Fruit fly (Drosophila melanogaster) whole organism, wandering third instar larva: ENCODE data around the gene CG14130.

Experiments used
- Abd-B ChIP-seq: fragments of >200 bp; optimal IDR thresholded peaks from 2 replicates; lab custom pipeline; 2017; ENCODE audit warnings: missing biosample characterization, missing genetic modification characterization
- CG32264 ChIP-seq: fragments of 200-800 bp; sonication (Bioruptor generic); optimal IDR thresholded peaks from 2 replicates; lab custom pipeline; 2016; ENCODE audit warnings: missing biosample characterization, missing genetic modification characterization
- CG9705 ChIP-seq: fragments of 200-800 bp; sonication (Bioruptor generic); optimal IDR thresholded peaks from 2 replicates; lab custom pipeline; 2018; ENCODE audit warnings: missing biosample characterization, mild to moderate bottlenecking, missing genetic modification characterization
- CrebA ChIP-seq: fragments of 200-800 bp; sonication (Bioruptor generic); optimal IDR thresholded peaks from 2 replicates; lab custom pipeline; 2016; ENCODE audit warnings: missing biosample characterization, mild to moderate bottlenecking, missing genetic modification characterization, borderline replicate concordance
- Dif ChIP-seq: fragments of 200-275, 200-300 bp; sonication (Bioruptor generic); optimal IDR thresholded peaks from 2 replicates; lab custom pipeline; 2018; ENCODE audit warnings: missing biosample characterization, missing genetic modification characterization; ENCODE audit not compliant: partially characterized antibody
- GATAd ChIP-seq: sonication (Bioruptor generic); optimal IDR thresholded peaks from 2 replicates; lab custom pipeline; 2016; ENCODE audit warnings: missing biosample characterization, missing genetic modification characterization
- Hnf4 ChIP-seq: fragments of 200-800 bp; sonication (Bioruptor generic); optimal IDR thresholded peaks from 2 replicates; lab custom pipeline; 2016; ENCODE audit warnings: missing biosample characterization, mild to moderate bottlenecking, missing genetic modification characterization
- Hr78 ChIP-seq: fragments of >200 bp; optimal IDR thresholded peaks from 2 replicates; lab custom pipeline; 2017; ENCODE audit warnings: missing biosample characterization, missing genetic modification characterization
- Hr83 ChIP-seq: fragments of 200-300 bp; sonication (Bioruptor generic); optimal IDR thresholded peaks from 2 replicates; lab custom pipeline; 2016; ENCODE audit warnings: missing biosample characterization, mild to moderate bottlenecking, missing genetic modification characterization, moderate library complexity; ENCODE audit not compliant: poor library complexity, severe bottlenecking
- Jra ChIP-seq: sonication (Bioruptor generic); optimal IDR thresholded peaks from 2 replicates; lab custom pipeline; 2016; ENCODE audit warnings: missing biosample characterization, missing genetic modification characterization
- Mio ChIP-seq: sonication (Bioruptor generic); optimal IDR thresholded peaks from 2 replicates; lab custom pipeline; 2016; ENCODE audit warnings: missing biosample characterization, missing genetic modification characterization
- Myc ChIP-seq: fragments of >200 bp; optimal IDR thresholded peaks from 2 replicates; lab custom pipeline; 2017
- N ChIP-seq: fragments of >200 bp; optimal IDR thresholded peaks from 2 replicates; lab custom pipeline; 2018; ENCODE audit warnings: missing biosample characterization, missing external identifiers, missing genetic modification characterization
- OdsH ChIP-seq: fragments of 200-800 bp; sonication (Bioruptor generic); optimal IDR thresholded peaks from 2 replicates; lab custom pipeline; 2016; ENCODE audit warnings: missing biosample characterization, mild to moderate bottlenecking, missing genetic modification characterization
- Sp1 ChIP-seq: fragments of 200-800 bp; sonication (Bioruptor generic); optimal IDR thresholded peaks from 3 replicates; lab custom pipeline; 2019; ENCODE audit warnings: missing biosample characterization, mild to moderate bottlenecking, missing genetic modification characterization, moderate library complexity
- br ChIP-seq: fragments of 200-800 bp; sonication (Bioruptor generic); optimal IDR thresholded peaks from 2 replicates; lab custom pipeline; 2016; ENCODE audit warnings: missing biosample characterization, missing genetic modification characterization
- brk ChIP-seq: fragments of 200-800 bp; sonication (Bioruptor generic); optimal IDR thresholded peaks from 2 replicates; lab custom pipeline; 2016; ENCODE audit warnings: missing biosample characterization, mild to moderate bottlenecking, missing genetic modification characterization
- dl ChIP-seq, 2 experiments: fragments of 175-275, 200-275 bp in 1 of 2; fragments of 200-275 bp in 1 of 2; sonication (Bioruptor generic); optimal IDR thresholded peaks; lab custom pipeline; 2018; ENCODE audit warnings: mild to moderate bottlenecking in 2 of 2, missing biosample characterization in 2 of 2, missing genetic modification characterization in 2 of 2, moderate library complexity in 2 of 2; ENCODE audit not compliant: partially characterized antibody in 2 of 2, insufficient read depth in 1 of 2
- ey ChIP-seq: fragments of 200-800 bp; sonication (Bioruptor generic); optimal IDR thresholded peaks from 2 replicates; lab custom pipeline; 2016; ENCODE audit warnings: missing biosample characterization, missing genetic modification characterization
- foxo ChIP-seq, 2 experiments: fragments of 200-800 bp; sonication (Bioruptor generic); optimal IDR thresholded peaks; 2 replicates in 1 of 2; 3 replicates in 1 of 2; lab custom pipeline; 2016 to 2017; ENCODE audit warnings: missing biosample characterization in 2 of 2, missing genetic modification characterization in 2 of 2
- fru ChIP-seq: fragments of 200-800 bp; sonication (Bioruptor generic); optimal IDR thresholded peaks from 3 replicates; lab custom pipeline; 2016; ENCODE audit warnings: missing biosample characterization, mild to moderate bottlenecking, missing genetic modification characterization
- h ChIP-seq: fragments of 200-800 bp; sonication (Bioruptor generic); optimal IDR thresholded peaks from 3 replicates; lab custom pipeline; 2016; ENCODE audit warnings: missing biosample characterization, mild to moderate bottlenecking, missing genetic modification characterization
- jim ChIP-seq: fragments of 175-275, 200-325 bp; sonication (Bioruptor generic); optimal IDR thresholded peaks from 2 replicates; lab custom pipeline; 2016; ENCODE audit warnings: missing biosample characterization, mild to moderate bottlenecking, missing genetic modification characterization
- lola ChIP-seq: fragments of >200 bp; optimal IDR thresholded peaks from 2 replicates; lab custom pipeline; 2017; ENCODE audit warnings: missing biosample characterization, missing genetic modification characterization
- pan ChIP-seq: fragments of >200 bp; optimal IDR thresholded peaks from 2 replicates; lab custom pipeline; 2017
- rgr ChIP-seq: fragments of 200-800 bp; sonication (Bioruptor generic); optimal IDR thresholded peaks from 3 replicates; lab custom pipeline; 2016; ENCODE audit warnings: missing biosample characterization, mild to moderate bottlenecking, missing genetic modification characterization
- sage ChIP-seq: fragments of 200-800 bp; sonication (Bioruptor generic); optimal IDR thresholded peaks from 2 replicates; lab custom pipeline; 2016; ENCODE audit warnings: missing biosample characterization, mild to moderate bottlenecking, missing genetic modification characterization
- sv ChIP-seq: fragments of 200-800 bp; sonication (Bioruptor generic); optimal IDR thresholded peaks from 3 replicates; lab custom pipeline; 2016; ENCODE audit warnings: missing biosample characterization, missing genetic modification characterization
- tai ChIP-seq: sonication (Bioruptor generic); optimal IDR thresholded peaks from 2 replicates; lab custom pipeline; 2016; ENCODE audit warnings: missing biosample characterization, missing genetic modification characterization
- usp ChIP-seq: fragments of >200 bp; optimal IDR thresholded peaks from 2 replicates; lab custom pipeline; 2017; ENCODE audit warnings: missing biosample characterization, missing genetic modification characterization

Gene CG14130

dm6 chr3L:11773796-11774195 lies 41.4 kb upstream of the CG14130 start:
- TF ChIP-seq dl (GFP tag; optimal IDR thresholded peaks at IDR 0.05; lab: Kevin White, UChicago; ENCODE audit: insufficient read depth in 1 of 2, partially characterized antibody in 2 of 2) (no peak), Sp1 (no peak), jim (GFP tag; lab: Kevin White, UChicago) (no peak), Jra (GFP tag; lab: Kevin White, UChicago) (no peak), N (no peak), Hnf4 (GFP tag; lab: Kevin White, UChicago) (no peak), usp (no peak), ey (GFP tag; lab: Kevin White, UChicago) (no peak), sage (GFP tag; lab: Kevin White, UChicago) (no peak), Myc (no peak), CG32264 (GFP tag; lab: Kevin White, UChicago) (no peak), lola (GFP tag; lab: Kevin White, UChicago) (no peak), sv (GFP tag; lab: Kevin White, UChicago) (no peak), tai (GFP tag; lab: Kevin White, UChicago) (no peak), br (GFP tag; lab: Kevin White, UChicago) (no peak), Hr78 (GFP tag; lab: Kevin White, UChicago) (no peak), Hr83 (GFP tag; lab: Kevin White, UChicago) (no peak), GATAd (GFP tag; lab: Kevin White, UChicago) (no peak)

DNA sequence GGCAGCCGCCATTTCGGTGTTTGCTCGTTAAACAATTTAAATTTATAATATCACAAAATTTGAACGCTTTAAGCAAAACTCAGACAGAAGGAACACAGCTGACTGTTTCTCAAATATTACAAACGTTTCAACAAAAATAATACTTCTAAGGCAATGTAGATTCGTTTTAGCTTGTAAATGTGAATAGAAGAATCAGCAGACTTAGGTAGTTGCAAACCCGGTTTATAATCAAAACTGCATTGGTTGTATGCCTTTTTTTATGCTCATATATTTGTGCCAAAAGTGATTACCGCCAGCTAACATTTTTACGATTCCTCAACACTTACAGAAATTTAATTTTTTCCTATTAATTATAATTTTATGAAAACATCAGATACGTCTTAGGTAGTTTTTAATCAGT lies 40.8 kb upstream of the CG14130 start, which contains the start of gene Tim13:
Gene Tim13 (minus strand): TSS at position 101 of the 400 bp plus-strand sequence.
- no peak for TF ChIP-seq ey (GFP tag; lab: Kevin White, UChicago)
- TF ChIP-seq Mio (GFP tag; lab: Kevin White, UChicago), result no peak
- TF ChIP-seq CG32264 (GFP tag; lab: Kevin White, UChicago), result no peak
- TF ChIP-seq h (GFP tag; lab: Kevin White, UChicago), result no peak
- TF ChIP-seq Hr78 (GFP tag; lab: Kevin White, UChicago), result no peak
- no peak for TF ChIP-seq N
- no peak for TF ChIP-seq OdsH (GFP tag; lab: Kevin White, UChicago)
- TF ChIP-seq brk, result no peak
- TF ChIP-seq rgr (GFP tag; lab: Kevin White, UChicago), result no peak
- TF ChIP-seq Dif (GFP tag; lab: Kevin White, UChicago), result no peak
- TF ChIP-seq foxo (GFP tag; optimal IDR thresholded peaks at IDR 0.05; lab: Kevin White, UChicago), result no peak

- peak; percentile 34 for TF ChIP-seq h (GFP tag; lab: Kevin White, UChicago)
- TF ChIP-seq br (GFP tag; lab: Kevin White, UChicago), result peak; percentile 33
- peak; percentile 8 for TF ChIP-seq CrebA
- TF ChIP-seq tai (GFP tag; lab: Kevin White, UChicago), result no peak
- peak; percentile 57 for TF ChIP-seq Dif (GFP tag; lab: Kevin White, UChicago)
- TF ChIP-seq Abd-B (GFP tag; lab: Kevin White, UChicago), result no peak
These were observed 38.5 kb upstream of the CG14130 start, which contains the start of gene CG14131 for dm6 chr3L:11776731-11777130. TSS of gene CG14131 (plus strand) at chr3L:11777073.

DNA sequence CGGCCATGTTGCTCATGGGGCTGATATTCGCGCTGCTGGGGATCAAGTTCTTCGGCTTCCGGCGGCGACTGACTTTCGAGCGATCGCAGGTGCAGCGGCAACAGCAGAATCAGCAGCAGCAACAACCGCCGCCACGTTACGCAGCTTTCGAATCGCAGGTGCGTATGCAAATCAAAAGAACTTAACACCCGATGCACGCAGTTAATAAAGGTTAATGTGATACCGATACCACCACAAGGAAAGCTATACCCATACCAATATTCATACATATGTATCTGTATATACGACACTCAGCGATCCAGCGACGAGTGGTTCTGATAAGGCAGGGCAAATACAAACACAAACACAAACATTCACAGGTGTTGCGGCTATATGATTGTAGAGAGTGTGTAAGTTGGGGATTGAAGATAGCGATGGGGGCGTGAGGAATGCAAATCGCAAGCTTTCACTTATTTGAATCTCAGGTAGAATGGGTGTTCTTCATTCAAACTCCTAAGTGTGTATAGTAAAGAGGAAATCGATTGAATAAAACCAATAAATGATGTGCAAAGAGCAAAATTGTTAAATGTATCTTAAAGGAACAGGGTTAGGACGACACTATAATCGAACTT lies 37.8 kb upstream of the CG14130 start:
- TF ChIP-seq foxo (GFP tag; optimal IDR thresholded peaks at IDR 0.05; lab: Kevin White, UChicago) (peak in 1 of 2 experiments; percentile 27), Jra (GFP tag; lab: Kevin White, UChicago) (peak; percentile 34), Dif (GFP tag; lab: Kevin White, UChicago) (no peak), fru (peak; percentile 34), GATAd (GFP tag; lab: Kevin White, UChicago) (no peak), Hr83 (GFP tag; lab: Kevin White, UChicago) (peak; percentile 50), OdsH (GFP tag; lab: Kevin White, UChicago) (peak; percentile 15), CG9705 (GFP tag; lab: Kevin White, UChicago) (no peak), rgr (GFP tag; lab: Kevin White, UChicago) (peak; percentile 22), h (GFP tag; lab: Kevin White, UChicago) (peak; percentile 57)

DNA sequence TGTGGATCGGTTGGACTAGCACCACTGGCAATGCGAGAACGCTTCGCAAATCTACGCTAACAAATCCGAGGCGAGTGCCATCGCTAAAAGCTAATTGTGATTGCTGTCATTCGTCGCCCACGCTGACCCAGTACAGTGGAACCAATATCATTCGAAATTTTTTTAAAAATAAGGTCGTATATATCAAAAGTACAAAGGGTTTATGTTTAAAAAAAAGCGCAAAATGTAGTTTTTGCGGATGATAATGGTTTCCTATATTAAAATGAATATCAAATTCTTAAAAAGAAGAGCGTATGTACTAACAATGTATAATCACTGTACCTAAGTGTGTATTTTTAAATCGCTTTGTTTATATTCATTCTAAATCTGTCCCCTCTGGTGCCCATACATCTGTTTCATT lies 30.0 kb upstream of the CG14130 start:
- no peak for TF ChIP-seq foxo (GFP tag; optimal IDR thresholded peaks at IDR 0.05; lab: Kevin White, UChicago)
- TF ChIP-seq ey (GFP tag; lab: Kevin White, UChicago), result peak; percentile 48
- no peak for TF ChIP-seq pan (lab: Kevin White, UChicago)
- TF ChIP-seq lola (GFP tag; lab: Kevin White, UChicago), result no peak
- TF ChIP-seq OdsH (GFP tag; lab: Kevin White, UChicago), result peak; percentile 27
- peak; percentile 56 for TF ChIP-seq rgr (GFP tag; lab: Kevin White, UChicago)
- TF ChIP-seq br (GFP tag; lab: Kevin White, UChicago), result no peak
- peak; percentile 41 for TF ChIP-seq fru
- TF ChIP-seq Mio (GFP tag; lab: Kevin White, UChicago), result no peak
